Fruit fly (Drosophila melanogaster): Measurements from ENCODE around the gene CG6179.

The CG6179 gene

DNA sequence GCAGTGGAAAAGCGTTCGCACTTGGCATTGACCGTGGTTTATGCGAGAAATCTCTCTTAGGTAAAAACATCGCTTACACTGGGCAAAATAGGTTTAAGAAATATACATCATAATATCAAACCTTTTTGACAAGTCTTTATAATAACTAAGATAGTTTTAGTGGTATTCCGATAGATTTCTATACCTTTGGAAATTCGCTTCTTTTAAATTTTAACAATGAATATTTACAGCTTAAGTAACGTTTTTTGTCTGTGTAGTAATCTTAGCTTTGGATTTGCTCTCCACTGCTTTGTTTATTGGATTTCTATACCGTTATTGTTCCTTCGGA is 27.5 kb downstream of the CG6179 start (continued):
- TF ChIP-seq CG11696 (GFP tag; IDR thresholded peaks at IDR 0.05) (no peak; the same call in 1 of the 2 replicates), CG3281 (GFP tag; optimal IDR thresholded peaks at IDR 0.05) (peak; percentile 21), CG8290 (GFP tag; optimal IDR thresholded peaks at IDR 0.05) (no peak), CG8290 (tag; optimal IDR thresholded peaks at IDR 0.05) (peak in 1 of 2 experiments; percentile 3), CG32767 (GFP tag; IDR thresholded peaks at IDR 0.05) (no peak), Myb (GFP tag; optimal IDR thresholded peaks at IDR 0.05) (no peak), CG5953 (GFP tag; IDR thresholded peaks at IDR 0.05) (no peak), Elba2 (GFP tag; optimal IDR thresholded peaks at IDR 0.05) (no peak), CG17328 (GFP tag; IDR thresholded peaks at IDR 0.05) (peak; percentile 32; the same call in 1 of the 2 replicates), HLH3B (GFP tag; IDR thresholded peaks at IDR 0.05) (no peak), bcd (GFP tag; optimal IDR thresholded peaks at IDR 0.05) (peak; percentile 2), Hr51 (GFP tag; optimal IDR thresholded peaks at IDR 0.05) (peak in 1 of 2 experiments; percentile 32)

dm6 chrX:18409449-18409848 is 29.6 kb downstream of the CG6179 start:
- TF ChIP-seq crol (GFP tag; IDR thresholded peaks at IDR 0.05) = peak; percentile 27; the same call in 1 of the 2 replicates
- TF ChIP-seq klu (GFP tag; IDR thresholded peaks at IDR 0.05) = no peak
- TF ChIP-seq Mrtf (GFP tag; IDR thresholded peaks at IDR 0.05) = no peak
- TF ChIP-seq onecut (GFP tag; IDR thresholded peaks at IDR 0.05) = peak; percentile 72
- no peak for TF ChIP-seq CG11504 (tag; optimal IDR thresholded peaks at IDR 0.05)
- TF ChIP-seq Abd-B (GFP tag; optimal IDR thresholded peaks at IDR 0.05) = no peak
- TF ChIP-seq Med (GFP tag) = peak; percentile 53
- TF ChIP-seq Tbp (GFP tag; optimal IDR thresholded peaks at IDR 0.05) = no peak
- no peak for TF ChIP-seq pho (GFP tag; optimal IDR thresholded peaks at IDR 0.05)
- TF ChIP-seq NFAT (GFP tag; IDR thresholded peaks at IDR 0.05) = no peak
- no peak for TF ChIP-seq Six4 (GFP tag; optimal IDR thresholded peaks at IDR 0.05)
- no peak for TF ChIP-seq run (tag; optimal IDR thresholded peaks at IDR 0.05)
- peak; percentile 54 for TF ChIP-seq Vsx1 (GFP tag; optimal IDR thresholded peaks at IDR 0.05)
- no peak for TF ChIP-seq GATAe (GFP tag; conservative IDR thresholded peaks at IDR 0.05)
- no peak for TF ChIP-seq HmgZ (tag; optimal IDR thresholded peaks at IDR 0.05)
- no peak for TF ChIP-seq Ptx1 (GFP tag; IDR thresholded peaks at IDR 0.05)

DNA sequence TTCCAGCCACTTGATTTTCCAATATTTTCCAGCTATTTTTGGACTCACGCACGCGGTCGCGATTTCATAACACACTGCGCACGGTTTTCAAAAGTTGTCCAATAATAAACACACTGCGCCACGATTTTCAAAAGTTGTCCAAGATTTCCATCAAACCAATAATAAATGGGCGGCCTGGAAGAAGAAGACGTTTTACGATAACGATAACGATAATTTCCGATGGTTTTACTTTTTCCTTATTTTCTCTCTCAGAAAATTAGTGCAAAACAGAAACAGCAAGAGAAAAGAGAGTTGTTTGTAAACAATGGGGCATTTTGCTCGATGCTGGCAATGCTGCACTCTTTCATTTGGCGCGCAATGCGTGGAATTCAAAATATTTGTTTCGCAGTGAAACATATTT is 30.1 kb downstream of the CG6179 start, which contains the start of gene Nt5b:
Nt5b (minus strand) TSS at position 207 of the 400 bp plus-strand sequence.
- TF ChIP-seq Sox100B (GFP tag; optimal IDR thresholded peaks at IDR 0.05) (no peak), CG4404 (GFP tag; IDR thresholded peaks at IDR 0.05) (no peak), pzg (GFP tag; optimal IDR thresholded peaks at IDR 0.05) (peak; percentile 17), Bgb (GFP tag; IDR thresholded peaks at IDR 0.05; ENCODE audit: partially characterized antibody) (0 out of 2 replicates have a peak, but pooled peaks have one; percentile 13), Pdp1 (GFP tag; optimal IDR thresholded peaks at IDR 0.05) (peak in 1 of 2 experiments; percentile 74), zen2 (GFP tag; IDR thresholded peaks at IDR 0.05; ENCODE audit: partially characterized antibody) (0 out of 3 replicates have a peak, but pooled peaks have one; percentile 24), Tbp (GFP tag; optimal IDR thresholded peaks at IDR 0.05) (no peak), CG13775 (GFP tag; optimal IDR thresholded peaks at IDR 0.05) (no peak), fd3F (GFP tag; optimal IDR thresholded peaks at IDR 0.05) (no peak), stwl (tag; optimal IDR thresholded peaks at IDR 0.05) (peak; percentile 66), CG9797 (GFP tag; optimal IDR thresholded peaks at IDR 0.05) (no peak), Atf3 (GFP tag; optimal IDR thresholded peaks at IDR 0.05) (no peak), CG2116 (GFP tag; optimal IDR thresholded peaks at IDR 0.05) (peak; percentile 15), CG34224 (GFP tag; IDR thresholded peaks at IDR 0.05; ENCODE audit: partially characterized antibody) (peak; percentile 15; the same call in 1 of the 3 replicates), Asciz (GFP tag; optimal IDR thresholded peaks at IDR 0.05) (no peak), Dip3 (GFP tag; optimal IDR thresholded peaks at IDR 0.05) (no peak), tll (GFP tag; optimal IDR thresholded peaks at IDR 0.05) (no peak), tna (GFP tag; IDR thresholded peaks at IDR 0.05; ENCODE audit: partially characterized antibody) (peak; percentile 23; the same call in 1 of the 2 replicates), CG9817 (tag; optimal IDR thresholded peaks at IDR 0.05) (no peak), Trl (optimal IDR thresholded peaks at IDR 0.05) (peak; percentile 50 to 56), Trl (GFP tag; optimal IDR thresholded peaks at IDR 0.05) (no peak), BEAF-32 (GFP tag; optimal IDR thresholded peaks at IDR 0.05) (peak; percentile 25), Rx (GFP tag; IDR thresholded peaks at IDR 0.05) (no peak), pho (GFP tag; optimal IDR thresholded peaks at IDR 0.05) (no peak)
